Worm (Caenorhabditis elegans): ENCODE results near the gene ctl-1.

ctl-1 gene

ce11 chrII:14276409-14276808 lies 29.7 kb downstream of the ctl-1 start, which contains the start of gene Y54G11A.3:
Gene Y54G11A.3, plus strand, starts transcription at chrII:14276621.
- no peak for TF ChIP-seq snpc-4 (tag; optimal IDR thresholded peaks at IDR 0.05)
- no peak for TF ChIP-seq mep-1 (tag; optimal IDR thresholded peaks at IDR 0.05)
- no peak for TF ChIP-seq ceh-43 (GFP tag; optimal IDR thresholded peaks at IDR 0.05)
- no peak for TF ChIP-seq hlh-1 (tag; optimal IDR thresholded peaks at IDR 0.05)
- no peak for TF ChIP-seq unc-120 (tag; optimal IDR thresholded peaks at IDR 0.05; ENCODE audit: poor library complexity, severe bottlenecking)
- no peak for TF ChIP-seq nhr-28 (tag; optimal IDR thresholded peaks at IDR 0.05)
- TF ChIP-seq mab-5 (tag; optimal IDR thresholded peaks at IDR 0.05), result no peak
- no peak for TF ChIP-seq flh-1 (GFP tag; optimal IDR thresholded peaks at IDR 0.05)
- TF ChIP-seq ztf-11 (tag; optimal IDR thresholded peaks at IDR 0.05), result no peak
- TF ChIP-seq sptf-1 (tag; optimal IDR thresholded peaks at IDR 0.05), result no peak
- TF ChIP-seq ham-2 (GFP tag; optimal IDR thresholded peaks at IDR 0.05), result no peak
- no peak for TF ChIP-seq ceh-83 (GFP tag; optimal IDR thresholded peaks at IDR 0.05)
- TF ChIP-seq cnd-1 (tag; optimal IDR thresholded peaks at IDR 0.05), result no peak
- no peak for TF ChIP-seq bed-3 (GFP tag; optimal IDR thresholded peaks at IDR 0.05)
- TF ChIP-seq drap-1 (GFP tag; optimal IDR thresholded peaks at IDR 0.05), result no peak
- TF ChIP-seq M03D4.4 (tag; optimal IDR thresholded peaks at IDR 0.05), result no peak
- TF ChIP-seq pha-4 (tag; optimal IDR thresholded peaks at IDR 0.05), result no peak
- no peak for TF ChIP-seq unc-62 (GFP tag; optimal IDR thresholded peaks at IDR 0.05)

- TF ChIP-seq M03D4.4 (tag; optimal IDR thresholded peaks at IDR 0.05) (no peak), cnd-1 (tag; optimal IDR thresholded peaks at IDR 0.05) (no peak), mls-2 (tag; optimal IDR thresholded peaks at IDR 0.05) (no peak), sptf-1 (tag; optimal IDR thresholded peaks at IDR 0.05) (no peak), ces-1 (GFP tag; optimal IDR thresholded peaks at IDR 0.05) (no peak), pha-4 (tag; optimal IDR thresholded peaks at IDR 0.05) (no peak), flh-1 (GFP tag; optimal IDR thresholded peaks at IDR 0.05) (no peak), hlh-1 (tag; optimal IDR thresholded peaks at IDR 0.05) (no peak), zip-8 (tag; optimal IDR thresholded peaks at IDR 0.05) (no peak), mab-5 (tag; optimal IDR thresholded peaks at IDR 0.05) (no peak), nhr-76 (tag; optimal IDR thresholded peaks at IDR 0.05) (no peak), blmp-1 (tag; optimal IDR thresholded peaks at IDR 0.05) (no peak), nhr-28 (tag; optimal IDR thresholded peaks at IDR 0.05) (no peak), lin-13 (tag; optimal IDR thresholded peaks at IDR 0.05) (no peak), unc-62 (GFP tag; optimal IDR thresholded peaks at IDR 0.05) (no peak)
Measured at ce11 chrII:14269839-14270238, 36.2 kb downstream of the ctl-1 start.

- no peak for TF ChIP-seq lin-13 (tag; optimal IDR thresholded peaks at IDR 0.05)
- TF ChIP-seq cnd-1 (tag; optimal IDR thresholded peaks at IDR 0.05), result no peak
Measured at ce11 chrII:14269142-14269593, 36.9 kb downstream of the ctl-1 start, which contains the start of gene Y54G11A.1. Gene Y54G11A.1, minus strand, starts transcription at chrII:14269192.

ce11 chrII:14257943-14258342 lies 48.1 kb downstream of the ctl-1 start:
- TF ChIP-seq bed-3 (GFP tag; optimal IDR thresholded peaks at IDR 0.05) (no peak), mab-5 (tag; optimal IDR thresholded peaks at IDR 0.05) (no peak), lin-32 (GFP tag; optimal IDR thresholded peaks at IDR 0.05) (no peak), ceh-39 (tag; optimal IDR thresholded peaks at IDR 0.05) (no peak)

- TF ChIP-seq lin-32 (GFP tag; optimal IDR thresholded peaks at IDR 0.05), result no peak
- no peak for TF ChIP-seq elt-3 (tag; optimal IDR thresholded peaks at IDR 0.05)
- no peak for TF ChIP-seq ces-1 (GFP tag; optimal IDR thresholded peaks at IDR 0.05)
- TF ChIP-seq ceh-83 (GFP tag; optimal IDR thresholded peaks at IDR 0.05), result no peak
- no peak for TF ChIP-seq cnd-1 (tag; optimal IDR thresholded peaks at IDR 0.05)
- TF ChIP-seq hlh-1 (tag; optimal IDR thresholded peaks at IDR 0.05), result no peak
- TF ChIP-seq lsy-2 (tag; optimal IDR thresholded peaks at IDR 0.05), result no peak
- no peak for TF ChIP-seq ceh-43 (GFP tag; optimal IDR thresholded peaks at IDR 0.05)
Measured at ce11 chrII:14256779-14257178, 49.3 kb downstream of the ctl-1 start, which contains the start of gene Y54G11A.19. Gene Y54G11A.19, minus strand, starts transcription at chrII:14256879.

- TF ChIP-seq elt-1 (tag; optimal IDR thresholded peaks at IDR 0.05; ENCODE audit: borderline replicate concordance, insufficient read depth) (no peak), lsy-2 (tag; optimal IDR thresholded peaks at IDR 0.05) (no peak), sptf-1 (tag; optimal IDR thresholded peaks at IDR 0.05) (no peak), zip-8 (tag; optimal IDR thresholded peaks at IDR 0.05) (no peak), sem-2 (GFP tag; optimal IDR thresholded peaks at IDR 0.05) (no peak), ces-1 (GFP tag; optimal IDR thresholded peaks at IDR 0.05) (no peak), nhr-2 (tag; optimal IDR thresholded peaks at IDR 0.05) (no peak), unc-39 (tag; optimal IDR thresholded peaks at IDR 0.05) (no peak), ceh-83 (GFP tag; optimal IDR thresholded peaks at IDR 0.05) (no peak), cnd-1 (tag; optimal IDR thresholded peaks at IDR 0.05) (no peak), M03D4.4 (tag; optimal IDR thresholded peaks at IDR 0.05) (no peak), flh-1 (GFP tag; optimal IDR thresholded peaks at IDR 0.05) (no peak), blmp-1 (tag; optimal IDR thresholded peaks at IDR 0.05) (no peak), hlh-1 (tag; optimal IDR thresholded peaks at IDR 0.05) (no peak)
Measured at ce11 chrII:14255850-14256249, 50.2 kb downstream of the ctl-1 start.
